Fruit fly (Drosophila melanogaster): ENCODE data around the gene CG5676.

CG5676 gene

DNA sequence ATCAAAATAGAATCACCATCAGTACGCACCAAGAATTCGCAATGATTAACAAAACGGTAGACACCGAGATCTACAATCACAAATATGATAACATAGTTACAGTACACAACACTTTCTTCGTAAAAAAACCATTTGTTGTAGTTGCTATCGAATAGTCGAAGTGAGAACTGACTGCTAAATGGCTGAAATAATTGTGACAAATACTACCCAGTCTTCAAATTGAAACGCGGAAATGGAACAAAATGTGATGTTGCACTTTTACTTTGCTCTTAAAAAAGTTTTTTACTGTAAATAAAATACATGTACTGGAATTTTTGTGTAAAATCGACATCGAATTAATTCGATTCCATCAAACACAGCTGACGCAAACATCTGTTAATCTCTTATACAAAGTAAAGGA, 24.2 kb downstream of the CG5676 start, which contains the start of gene ova:
Gene ova, minus strand, starts transcription at position 183 of the 400 bp plus-strand sequence.
- TF ChIP-seq CG7357 (GFP tag; IDR thresholded peaks at IDR 0.05) (peak; percentile 48; the same call in 1 of the 3 replicates), grn (GFP tag; optimal IDR thresholded peaks at IDR 0.05) (peak; percentile 5), slbo (GFP tag; IDR thresholded peaks at IDR 0.05) (no peak), CG1024 (GFP tag; IDR thresholded peaks at IDR 0.05) (peak; percentile 85), CG30020 (tag; optimal IDR thresholded peaks at IDR 0.05) (peak; percentile 96), tll (GFP tag; optimal IDR thresholded peaks at IDR 0.05) (no peak), ERR (GFP tag; optimal IDR thresholded peaks at IDR 0.05) (no peak), p53 (GFP tag; optimal IDR thresholded peaks at IDR 0.05) (no peak), slp2 (GFP tag; optimal IDR thresholded peaks at IDR 0.05) (no peak), CG14014 (GFP tag; IDR thresholded peaks at IDR 0.05) (no peak), ssp (GFP tag; IDR thresholded peaks at IDR 0.05) (peak; percentile 89), ind (GFP tag; optimal IDR thresholded peaks at IDR 0.05) (no peak), MESR4 (GFP tag; optimal IDR thresholded peaks at IDR 0.05) (peak; percentile 67), CG13123 (GFP tag; optimal IDR thresholded peaks at IDR 0.05) (no peak), CG6813 (GFP tag; optimal IDR thresholded peaks at IDR 0.05) (no peak), Sry-β (GFP tag; optimal IDR thresholded peaks at IDR 0.05) (no peak), CG4328 (GFP tag; optimal IDR thresholded peaks at IDR 0.05) (no peak), pzg (GFP tag; optimal IDR thresholded peaks at IDR 0.05) (peak; percentile 26), CG11560 (tag; IDR thresholded peaks at IDR 0.05) (peak; percentile 85; the same call in 2 of the 3 replicates), CG17802 (tag; optimal IDR thresholded peaks at IDR 0.05) (peak; percentile 91), CG34224 (GFP tag; IDR thresholded peaks at IDR 0.05; ENCODE audit: partially characterized antibody) (0 out of 3 replicates have a peak, but pooled peaks have one; percentile 11), sd (tag; optimal IDR thresholded peaks at IDR 0.05) (peak; percentile 12), CG11695 (GFP tag; IDR thresholded peaks at IDR 0.05) (no peak), CG12071 (GFP tag; optimal IDR thresholded peaks at IDR 0.05) (no peak), Xrp1 (GFP tag; IDR thresholded peaks at IDR 0.05) (no peak), ems (GFP tag; optimal IDR thresholded peaks at IDR 0.05) (no peak), CG15479 (GFP tag; optimal IDR thresholded peaks at IDR 0.05) (no peak), CG14667 (GFP tag; IDR thresholded peaks at IDR 0.05) (peak; percentile 20; the same call in 1 of the 2 replicates), CG11504 (tag; optimal IDR thresholded peaks at IDR 0.05) (no peak), Dref (GFP tag; IDR thresholded peaks at IDR 0.05) (peak; percentile 55), CG10274 (GFP tag; optimal IDR thresholded peaks at IDR 0.05) (no peak), CG10959 (GFP tag; IDR thresholded peaks at IDR 0.05) (no peak), pfk (GFP tag; optimal IDR thresholded peaks at IDR 0.05) (peak; percentile 89), croc (GFP tag; conservative IDR thresholded peaks at IDR 0.05) (no peak), NFAT (GFP tag; IDR thresholded peaks at IDR 0.05) (no peak), Bdp1 (GFP tag; optimal IDR thresholded peaks at IDR 0.05) (no peak), CG1603 (tag; optimal IDR thresholded peaks at IDR 0.05) (peak; percentile 99)

DNA sequence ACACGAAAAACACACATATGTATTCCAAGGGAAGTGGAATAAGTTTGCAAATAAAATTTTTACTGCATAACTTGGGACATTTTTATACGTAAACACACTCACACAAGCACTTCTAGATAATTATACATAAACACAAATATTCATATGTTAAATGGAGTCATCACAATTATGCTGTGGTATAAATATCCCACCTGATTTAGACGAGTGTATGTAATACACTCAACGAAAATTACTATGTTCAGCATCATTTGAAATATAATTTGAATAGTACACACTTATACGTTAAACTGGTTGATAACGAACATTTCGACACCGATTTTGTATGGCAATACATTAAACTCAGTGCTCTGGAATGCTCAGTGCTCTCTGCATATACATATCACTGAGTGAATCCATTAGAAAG, 24.6 kb downstream of the CG5676 start:
- TF ChIP-seq CG1792 (GFP tag; optimal IDR thresholded peaks at IDR 0.05): peak; percentile 11
- no peak for TF ChIP-seq CG9215 (GFP tag; IDR thresholded peaks at IDR 0.05)
- TF ChIP-seq cg (GFP tag; optimal IDR thresholded peaks at IDR 0.05): peak; percentile 83
- TF ChIP-seq CG11695 (GFP tag; IDR thresholded peaks at IDR 0.05): 0 out of 3 replicates have a peak, but pooled peaks have one; percentile 39
- no peak for TF ChIP-seq jigr1 (GFP tag; IDR thresholded peaks at IDR 0.05)
- peak; percentile 25 for TF ChIP-seq CG12659 (GFP tag; optimal IDR thresholded peaks at IDR 0.05)
- peak; percentile 7 for TF ChIP-seq pnt (GFP tag; optimal IDR thresholded peaks at IDR 0.05)
- TF ChIP-seq CG5245 (GFP tag; optimal IDR thresholded peaks at IDR 0.05): peak; percentile 5
- peak; percentile 60 for TF ChIP-seq nerfin-1 (tag; optimal IDR thresholded peaks at IDR 0.05)
- peak; percentile 31 for TF ChIP-seq kni (GFP tag; optimal IDR thresholded peaks at IDR 0.05)
- TF ChIP-seq nau (GFP tag; optimal IDR thresholded peaks at IDR 0.05): peak; percentile 42
- peak; percentile 27 for TF ChIP-seq Camta (GFP tag; optimal IDR thresholded peaks at IDR 0.05)
- no peak for TF ChIP-seq CG6683 (GFP tag; optimal IDR thresholded peaks at IDR 0.05)
- no peak for TF ChIP-seq fd96Cb (tag; optimal IDR thresholded peaks at IDR 0.05)
- peak; percentile 19 for TF ChIP-seq CG9727 (GFP tag; optimal IDR thresholded peaks at IDR 0.05)
- no peak for TF ChIP-seq org-1 (GFP tag; optimal IDR thresholded peaks at IDR 0.05)

All from whole organism, embryonic.